Fruit fly (Drosophila melanogaster) S2 (cell line): ENCODE measurements around the gene CG9933.

Source experiments
- CG8478 ChIP-seq: fragments of >200 bp; optimal IDR thresholded peaks from 2 replicates; lab custom pipeline; 2018
- CTCF ChIP-seq, 2 experiments: fragments of >200 bp; optimal IDR thresholded peaks; 2 replicates each; lab custom pipeline; 2018

The CG9933 gene

dm6 chr2L:13021020-13021781 lies at the start of gene CG9933:
Gene CG9933, minus strand, starts transcription at chr2L:13021312.
- TF ChIP-seq CTCF (optimal IDR thresholded peaks at IDR 0.05; lab: Kevin White, UChicago): no peak
- TF ChIP-seq CG8478 (lab: Kevin White, UChicago): no peak

dm6 chr2L:13069632-13070279 lies 48.6 kb upstream of the CG9933 start:
- TF ChIP-seq CTCF (optimal IDR thresholded peaks at IDR 0.05; lab: Kevin White, UChicago) (no peak), CG8478 (lab: Kevin White, UChicago) (no peak)

dm6 chr2L:13068533-13069398 lies 47.7 kb upstream of the CG9933 start:
- TF ChIP-seq CTCF (optimal IDR thresholded peaks at IDR 0.05; lab: Kevin White, UChicago) (no peak), CG8478 (lab: Kevin White, UChicago) (no peak)

- TF ChIP-seq CTCF (optimal IDR thresholded peaks at IDR 0.05; lab: Kevin White, UChicago): no peak
- no peak for TF ChIP-seq CG8478 (lab: Kevin White, UChicago)
These were observed 44.8 kb upstream of the CG9933 start for dm6 chr2L:13065916-13066315.

dm6 chr2L:13060037-13060537 lies 39.0 kb upstream of the CG9933 start, which contains the start of gene CG9932:
Gene CG9932, minus strand, starts transcription at chr2L:13060140.
- TF ChIP-seq CG8478 (lab: Kevin White, UChicago): no peak
- TF ChIP-seq CTCF (optimal IDR thresholded peaks at IDR 0.05; lab: Kevin White, UChicago): no peak

- TF ChIP-seq CG8478 (lab: Kevin White, UChicago) (no peak), CTCF (optimal IDR thresholded peaks at IDR 0.05; lab: Kevin White, UChicago) (no peak)
These were observed 34.9 kb upstream of the CG9933 start for dm6 chr2L:13056022-13056421.

dm6 chr2L:13049136-13049535 lies 28.0 kb upstream of the CG9933 start:
- no peak for TF ChIP-seq CTCF (optimal IDR thresholded peaks at IDR 0.05; lab: Kevin White, UChicago)
- TF ChIP-seq CG8478 (lab: Kevin White, UChicago): no peak

dm6 chr2L:13045924-13046323 lies 24.8 kb upstream of the CG9933 start:
- no peak for TF ChIP-seq CG8478 (lab: Kevin White, UChicago)

- no peak for TF ChIP-seq CTCF (optimal IDR thresholded peaks at IDR 0.05; lab: Kevin White, UChicago)
- no peak for TF ChIP-seq CG8478 (lab: Kevin White, UChicago)
These were observed 23.0 kb upstream of the CG9933 start for dm6 chr2L:13044135-13044534.

- TF ChIP-seq CTCF (optimal IDR thresholded peaks at IDR 0.05; lab: Kevin White, UChicago): no peak
These were observed 21.3 kb upstream of the CG9933 start for dm6 chr2L:13042405-13042804.

dm6 chr2L:13035687-13036185 lies 14.6 kb upstream of the CG9933 start:
- TF ChIP-seq CG8478 (lab: Kevin White, UChicago): no peak
- no peak for TF ChIP-seq CTCF (optimal IDR thresholded peaks at IDR 0.05; lab: Kevin White, UChicago)

- no peak for TF ChIP-seq CTCF (optimal IDR thresholded peaks at IDR 0.05; lab: Kevin White, UChicago)
- TF ChIP-seq CG8478 (lab: Kevin White, UChicago): no peak
These were observed 7.8 kb upstream of the CG9933 start for dm6 chr2L:13028923-13029322.

dm6 chr2L:13018992-13019484 lies 2.1 kb downstream of the CG9933 start, which contains the start of gene Ube4B:
Gene Ube4B, minus strand, starts transcription at chr2L:13019434.
- TF ChIP-seq CTCF (optimal IDR thresholded peaks at IDR 0.05; lab: Kevin White, UChicago): no peak

dm6 chr2L:13014038-13014790 lies 6.9 kb downstream of the CG9933 start:
- no peak for TF ChIP-seq CG8478 (lab: Kevin White, UChicago)
- no peak for TF ChIP-seq CTCF (optimal IDR thresholded peaks at IDR 0.05; lab: Kevin White, UChicago)
